Worm (Caenorhabditis elegans): ENCODE measurements around the gene hif-1.

- TF ChIP-seq W03F9.2 (tag; optimal IDR thresholded peaks at IDR 0.05), result no peak
- peak; percentile 88 for TF ChIP-seq him-1 (tag; optimal IDR thresholded peaks at IDR 0.05)
- no peak for TF ChIP-seq dao-5 (tag; optimal IDR thresholded peaks at IDR 0.05)
Measured at ce11 chrV:20782188-20782587, 2.0 kb downstream of the hif-1 start.

All from whole organism, L4/young adult.